Worm (Caenorhabditis elegans): ENCODE measurements around the gene set-9.

DNA sequence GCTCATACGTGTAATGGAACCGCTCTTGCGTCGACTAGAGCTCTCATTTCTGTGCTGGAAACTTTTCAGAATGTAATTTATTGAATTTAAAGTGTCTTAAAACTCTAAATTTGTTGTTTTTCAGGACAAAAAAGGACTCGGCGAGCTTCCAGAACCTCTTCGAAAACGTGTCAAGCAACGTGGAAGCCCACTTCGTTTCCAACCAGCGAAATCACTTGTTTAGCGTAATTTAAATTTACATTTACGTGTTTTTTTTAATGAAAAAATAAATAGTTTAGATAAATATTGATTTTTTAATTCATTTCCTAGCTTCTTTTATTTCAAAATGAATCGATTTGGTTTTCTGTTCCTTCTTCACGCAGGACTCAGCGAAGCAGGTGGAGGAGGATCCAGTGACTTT lies 52.0 kb downstream of the set-9 start, which contains the start of gene F55F10.3:
- no peak for TF ChIP-seq F13H6.1 (tag; optimal IDR thresholded peaks at IDR 0.05)
- TF ChIP-seq ama-1 (optimal IDR thresholded peaks at IDR 0.05) = no peak
- TF ChIP-seq nhr-6 (tag; optimal IDR thresholded peaks at IDR 0.05) = no peak
- TF ChIP-seq nhr-10 (tag; optimal IDR thresholded peaks at IDR 0.05) = no peak
- TF ChIP-seq lin-13 (GFP tag; optimal IDR thresholded peaks at IDR 0.05) = no peak
- TF ChIP-seq nhr-12 (tag; optimal IDR thresholded peaks at IDR 0.05) = no peak
- no peak for TF ChIP-seq crh-2 (tag; optimal IDR thresholded peaks at IDR 0.05)
- no peak for TF ChIP-seq Y55F3AM.14 (GFP tag; optimal IDR thresholded peaks at IDR 0.05)
- TF ChIP-seq nhr-237 (tag; optimal IDR thresholded peaks at IDR 0.05) = no peak

Data from whole organism, L2 larva.